Fruit fly (Drosophila melanogaster) whole organism, adult: ENCODE data around the gene pyd.

Experiments
- CG12768 ChIP-seq: fragments of 200-800 bp; sonication (Bioruptor generic); optimal IDR thresholded peaks from 2 replicates; lab custom pipeline; 2017; ENCODE audit warnings: missing biosample characterization, missing genetic modification characterization, mild to moderate bottlenecking, moderate library complexity, missing genetic modification reagents
- Clk ChIP-seq: fragments of 200-800 bp; sonication (Bioruptor generic); optimal IDR thresholded peaks from 2 replicates; lab custom pipeline; 2017; ENCODE audit warnings: missing biosample characterization, missing genetic modification characterization
- Crg-1 ChIP-seq: fragments of 200-800 bp; sonication (Bioruptor generic); optimal IDR thresholded peaks from 2 replicates; lab custom pipeline; 2016; ENCODE audit warnings: missing biosample characterization, missing genetic modification characterization
- Mnt ChIP-seq: fragments of 200-800 bp; sonication (Bioruptor generic); optimal IDR thresholded peaks from 2 replicates; lab custom pipeline; 2016; ENCODE audit warnings: missing biosample characterization, mild to moderate bottlenecking, missing genetic modification characterization
- bab1 ChIP-seq: fragments of 200-800 bp; sonication (Bioruptor generic); optimal IDR thresholded peaks from 3 replicates; lab custom pipeline; 2019; ENCODE audit warnings: missing biosample characterization, mild to moderate bottlenecking, missing genetic modification characterization, moderate library complexity
- cnc ChIP-seq, 2 experiments: fragments of >200 bp; optimal IDR thresholded peaks; 2 replicates each; lab custom pipeline; 2017

DNA sequence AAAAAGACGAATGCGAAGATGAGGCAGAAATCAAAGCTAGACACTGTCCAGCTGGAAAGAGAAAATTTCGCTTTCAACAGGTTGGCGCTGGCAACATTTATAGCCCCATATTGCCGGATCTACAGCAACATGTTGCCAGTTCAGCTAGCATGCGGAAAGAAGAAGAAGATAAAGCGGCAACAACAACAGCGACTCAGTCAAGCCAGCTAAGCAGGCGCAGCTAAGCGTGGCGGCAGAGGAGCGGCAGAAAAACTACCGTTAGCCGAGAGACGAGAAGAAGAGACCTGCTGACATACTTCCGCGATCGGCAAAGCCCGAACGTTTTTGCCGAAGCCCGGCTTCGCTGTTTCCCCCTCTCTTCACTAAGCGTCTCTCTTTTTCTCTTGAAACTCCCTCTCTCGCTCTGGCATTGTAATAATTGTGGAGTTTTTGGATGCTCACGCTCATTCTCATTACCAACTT lies 23.7 kb upstream of the pyd start:
- TF ChIP-seq bab1 (GFP tag; lab: Kevin White, UChicago) (no peak), cnc (optimal IDR thresholded peaks at IDR 0.05; lab: Kevin White, UChicago) (no peak), CG12768 (GFP tag; lab: Kevin White, UChicago) (no peak), Mnt (GFP tag; lab: Kevin White, UChicago) (no peak), Crg-1 (GFP tag; lab: Kevin White, UChicago) (no peak), Clk (GFP tag; lab: Kevin White, UChicago) (no peak)
